Fruit fly (Drosophila melanogaster): ENCODE data around the gene UQCR-Q.

dm6 chr3L:17491646-17492045 is 17.1 kb downstream of the UQCR-Q start:
- TF ChIP-seq EcR (GFP tag; optimal IDR thresholded peaks at IDR 0.05) = no peak
- TF ChIP-seq pan (optimal IDR thresholded peaks at IDR 0.05) = no peak
- TF ChIP-seq CG8478 (optimal IDR thresholded peaks at IDR 0.05) = no peak
- TF ChIP-seq usp (GFP tag; optimal IDR thresholded peaks at IDR 0.05) = no peak
